Fruit fly (Drosophila melanogaster): ENCODE measurements around the gene ND-75.

ND-75 gene

DNA sequence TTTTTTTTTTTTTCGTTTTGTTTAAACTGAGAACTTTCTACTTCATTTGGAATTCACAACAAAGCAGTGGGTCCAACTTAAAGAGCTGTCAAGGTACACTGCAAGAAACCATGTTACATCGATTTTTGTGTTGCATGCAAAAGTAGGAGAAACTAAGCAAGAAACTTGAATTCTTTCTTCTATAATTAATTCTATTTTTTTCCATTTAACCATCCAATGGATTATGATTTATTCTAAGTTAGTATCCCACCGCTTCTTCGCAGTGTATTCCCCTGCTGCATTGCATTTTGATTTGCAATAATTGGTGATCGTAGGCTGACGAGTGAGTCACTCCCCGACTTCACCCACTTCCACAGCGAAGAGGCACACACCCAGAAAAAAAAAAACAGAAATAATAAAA lies 8.4 kb upstream of the ND-75 start (continued):
- TF ChIP-seq CG9727 (GFP tag; optimal IDR thresholded peaks at IDR 0.05) (no peak), CG7357 (GFP tag; IDR thresholded peaks at IDR 0.05) (no peak), p53 (GFP tag; optimal IDR thresholded peaks at IDR 0.05) (no peak), dm (GFP tag; optimal IDR thresholded peaks at IDR 0.05) (no peak), Hmr (GFP tag; optimal IDR thresholded peaks at IDR 0.05) (no peak), CG6813 (GFP tag; optimal IDR thresholded peaks at IDR 0.05) (no peak), Hr51 (GFP tag; optimal IDR thresholded peaks at IDR 0.05) (no peak), nmo (GFP tag; optimal IDR thresholded peaks at IDR 0.05) (peak; percentile 40), ERR (GFP tag; optimal IDR thresholded peaks at IDR 0.05) (no peak), B-H1 (GFP tag; IDR thresholded peaks at IDR 0.05) (no peak), CG9215 (GFP tag; IDR thresholded peaks at IDR 0.05) (no peak), CG13123 (GFP tag; optimal IDR thresholded peaks at IDR 0.05) (no peak), scrt (GFP tag; optimal IDR thresholded peaks at IDR 0.05) (no peak), fd96Cb (tag; optimal IDR thresholded peaks at IDR 0.05) (peak; percentile 44), CG30431 (GFP tag; optimal IDR thresholded peaks at IDR 0.05) (no peak), HLH54F (GFP tag; optimal IDR thresholded peaks at IDR 0.05) (no peak), da (GFP tag; optimal IDR thresholded peaks at IDR 0.05) (no peak), schlank (tag; optimal IDR thresholded peaks at IDR 0.05) (no peak), CG7928 (GFP tag; optimal IDR thresholded peaks at IDR 0.05) (no peak), Poxn (GFP tag; IDR thresholded peaks at IDR 0.05) (no peak), Dbx (GFP tag; IDR thresholded peaks at IDR 0.05) (no peak), CG1603 (tag; optimal IDR thresholded peaks at IDR 0.05) (peak; percentile 49), CG32772 (GFP tag; IDR thresholded peaks at IDR 0.05) (no peak), CG17568 (GFP tag; optimal IDR thresholded peaks at IDR 0.05) (no peak), Side (GFP tag; optimal IDR thresholded peaks at IDR 0.05) (no peak), E2f2 (GFP tag; IDR thresholded peaks at IDR 0.05) (no peak), lola (GFP tag; optimal IDR thresholded peaks at IDR 0.05) (peak in 1 of 3 experiments; percentile 14), CG8359 (GFP tag; optimal IDR thresholded peaks at IDR 0.05; ENCODE audit: borderline replicate concordance) (no peak), CG30403 (GFP tag; optimal IDR thresholded peaks at IDR 0.05) (peak; percentile 9), Ets97D (GFP tag; optimal IDR thresholded peaks at IDR 0.05) (no peak), CG17912 (GFP tag; optimal IDR thresholded peaks at IDR 0.05) (no peak), CG14050 (GFP tag; IDR thresholded peaks at IDR 0.05) (no peak), vfl (GFP tag; optimal IDR thresholded peaks at IDR 0.05) (no peak), cad (GFP tag; optimal IDR thresholded peaks at IDR 0.05) (no peak), btn (GFP tag; optimal IDR thresholded peaks at IDR 0.05) (no peak), Xrp1 (GFP tag; IDR thresholded peaks at IDR 0.05) (peak; percentile 44; the same call in 1 of the 2 replicates), YL-1 (GFP tag; optimal IDR thresholded peaks at IDR 0.05) (no peak), nerfin-2 (GFP tag; IDR thresholded peaks at IDR 0.05; ENCODE audit: partially characterized antibody) (no peak), bsh (GFP tag; optimal IDR thresholded peaks at IDR 0.05) (peak in 1 of 2 experiments; percentile 72), CG15601 (tag; optimal IDR thresholded peaks at IDR 0.05) (peak; percentile 35), ato (GFP tag; IDR thresholded peaks at IDR 0.05; ENCODE audit: partially characterized antibody) (no peak), dmrt99B (tag; optimal IDR thresholded peaks at IDR 0.05) (peak; percentile 47), CG13624 (GFP tag; optimal IDR thresholded peaks at IDR 0.05) (no peak), PHDP (tag; optimal IDR thresholded peaks at IDR 0.05) (no peak), CG13894 (tag; optimal IDR thresholded peaks at IDR 0.05) (no peak), CG7745 (tag; optimal IDR thresholded peaks at IDR 0.05) (no peak), CG4820 (GFP tag; optimal IDR thresholded peaks at IDR 0.05) (peak; percentile 7), hth (optimal IDR thresholded peaks at IDR 0.05) (no peak), CG9609 (GFP tag; optimal IDR thresholded peaks at IDR 0.05) (no peak), fu2 (GFP tag; optimal IDR thresholded peaks at IDR 0.05) (no peak), sima (GFP tag; optimal IDR thresholded peaks at IDR 0.05) (no peak), NK7.1 (GFP tag; optimal IDR thresholded peaks at IDR 0.05) (no peak)
